Fruit fly (Drosophila melanogaster): ENCODE results near the gene Ctps.

- TF ChIP-seq sens-2 (GFP tag; IDR thresholded peaks at IDR 0.05) (no peak), CG12236 (GFP tag; optimal IDR thresholded peaks at IDR 0.05) (no peak), CG12219 (GFP tag; optimal IDR thresholded peaks at IDR 0.05) (no peak), br (optimal IDR thresholded peaks at IDR 0.05) (no peak), CG15011 (GFP tag; optimal IDR thresholded peaks at IDR 0.05) (no peak)
Measured at dm6 chr3L:15125077-15125652, 27.5 kb downstream of the Ctps start, which contains the start of gene CG16959.

All from whole organism, embryonic.